Fruit fly (Drosophila melanogaster) whole organism, pupa: ENCODE data around the gene Vm26Aa.

Experiments
- CG4496 ChIP-seq: fragments of 200-800 bp; sonication (Bioruptor generic); IDR thresholded peaks from 3 replicates; pipeline ENCODE4 v1.3.6; 2022; ENCODE audit warnings: missing biosample characterization, missing genetic modification characterization
- CG8301 ChIP-seq: fragments of 200-800 bp; sonication (Bioruptor generic); optimal IDR thresholded peaks from 2 replicates; lab custom pipeline; 2018; ENCODE audit warnings: missing biosample characterization, mild to moderate bottlenecking, missing genetic modification characterization
- gl ChIP-seq: fragments of 200-800 bp; sonication (Bioruptor generic); optimal IDR thresholded peaks from 2 replicates; lab custom pipeline; 2018; ENCODE audit warnings: missing biosample characterization, mild to moderate bottlenecking, missing genetic modification characterization

dm6 chr2L:5979055-5979399 lies 18.9 kb upstream of the Vm26Aa start:
- TF ChIP-seq CG4496 (GFP tag; lab: Robert Waterston, UW) (no peak), CG8301 (tag; lab: Kevin White, UChicago) (no peak), gl (no peak)
